Fruit fly (Drosophila melanogaster) whole organism: Measurements from ENCODE around the gene Vha26.

ENCODE experiments used
- CG8478 ChIP-seq: fragments of >200 bp; optimal IDR thresholded peaks from 2 replicates; lab custom pipeline; 2018; ENCODE audit warnings: inconsistent platforms
- Dll ChIP-seq: fragments of >200 bp; optimal IDR thresholded peaks from 2 replicates; lab custom pipeline; 2017
- EcR ChIP-seq, 2 experiments: fragments of >200 bp; optimal IDR thresholded peaks; 2 replicates each; lab custom pipeline; 2017; ENCODE audit warnings: missing biosample characterization in 2 of 2, missing genetic modification characterization in 2 of 2, missing genetic modification reagents in 2 of 2
- pan ChIP-seq: fragments of >200 bp; optimal IDR thresholded peaks from 2 replicates; lab custom pipeline; 2017
- psq ChIP-seq: fragments of >200 bp; optimal IDR thresholded peaks from 2 replicates; lab custom pipeline; 2017

dm6 chr3R:5608422-5608821 lies 16.9 kb downstream of the Vha26 start:
- no peak for TF ChIP-seq CG8478 (lab: Kevin White, UChicago)
- TF ChIP-seq EcR (GFP tag; optimal IDR thresholded peaks at IDR 0.05; lab: Kevin White, UChicago), result no peak
- TF ChIP-seq psq, result no peak
- TF ChIP-seq Dll (lab: Kevin White, UChicago), result no peak
- no peak for TF ChIP-seq pan
